Fruit fly (Drosophila melanogaster) whole organism, embryonic: ENCODE data around the gene CG9682.

Source experiments
- B-H2 ChIP-seq: fragments of 200-800 bp; sonication (Bioruptor generic); optimal IDR thresholded peaks from 2 replicates; lab custom pipeline; 2018; ENCODE audit warnings: missing biosample characterization, mild to moderate bottlenecking, missing genetic modification characterization
- CG17829 ChIP-seq: fragments of 200-800 bp; optimal IDR thresholded peaks from 2 replicates; lab custom pipeline; 2019; ENCODE audit warnings: missing biosample characterization, mild to moderate bottlenecking, missing genetic modification characterization, moderate library complexity
- CG18262 ChIP-seq: fragments of 200-800 bp; optimal IDR thresholded peaks from 3 replicates; lab custom pipeline; 2019; ENCODE audit warnings: missing biosample characterization, mild to moderate bottlenecking, missing genetic modification characterization, moderate library complexity
- CG3407 ChIP-seq: fragments of 200-800 bp; sonication (Bioruptor generic); optimal IDR thresholded peaks from 2 replicates; lab custom pipeline; 2018; ENCODE audit warnings: missing biosample characterization, mild to moderate bottlenecking, missing genetic modification characterization
- CG4424 ChIP-seq: fragments of 200-800 bp; sonication (Bioruptor generic); optimal IDR thresholded peaks from 3 replicates; lab custom pipeline; 2016; ENCODE audit warnings: missing biosample characterization, missing genetic modification characterization
- CG7556 ChIP-seq: fragments of 200-800 bp; sonication (Bioruptor generic); optimal IDR thresholded peaks from 2 replicates; lab custom pipeline; 2017; ENCODE audit warnings: missing biosample characterization, mild to moderate bottlenecking, missing genetic modification characterization
- HLH3B ChIP-seq: fragments of 200-800 bp; sonication (Bioruptor generic); IDR thresholded peaks from 2 replicates; pipeline ENCODE4 v1.3.6; 2022; ENCODE audit warnings: missing biosample characterization, missing genetic modification characterization
- chn ChIP-seq: fragments of 200-800 bp; sonication (Bioruptor generic); optimal IDR thresholded peaks from 2 replicates; lab custom pipeline; 2016; ENCODE audit warnings: missing biosample characterization, missing genetic modification characterization
- eve ChIP-seq, 2 experiments: fragments of >200 bp; optimal IDR thresholded peaks; 2 replicates each; lab custom pipeline; 2017; ENCODE audit warnings: missing biosample characterization in 2 of 2, missing genetic modification characterization in 2 of 2
- seq ChIP-seq: fragments of 200-800 bp; sonication (Bioruptor generic); IDR thresholded peaks from 2 replicates; pipeline ENCODE4 v1.3.6; 2022; ENCODE audit warnings: missing biosample characterization, missing genetic modification characterization

dm6 chr3R:30247802-30248363, 2.8 kb upstream of the CG9682 start:
- no peak for TF ChIP-seq B-H2 (GFP tag; lab: Kevin White, UChicago)
- no peak for TF ChIP-seq CG4424 (GFP tag; lab: Kevin White, UChicago)
- TF ChIP-seq chn (GFP tag; lab: Kevin White, UChicago) = no peak
- no peak for TF ChIP-seq seq
- no peak for TF ChIP-seq CG18262
- TF ChIP-seq CG7556 = no peak
- TF ChIP-seq CG17829 (tag; lab: Kevin White, UChicago) = no peak
- TF ChIP-seq HLH3B = no peak
- no peak for TF ChIP-seq eve (GFP tag; optimal IDR thresholded peaks at IDR 0.05; lab: Kevin White, UChicago)
- TF ChIP-seq CG3407 (GFP tag; lab: Kevin White, UChicago) = no peak
